Fruit fly (Drosophila melanogaster): ENCODE results near the gene sc.

DNA sequence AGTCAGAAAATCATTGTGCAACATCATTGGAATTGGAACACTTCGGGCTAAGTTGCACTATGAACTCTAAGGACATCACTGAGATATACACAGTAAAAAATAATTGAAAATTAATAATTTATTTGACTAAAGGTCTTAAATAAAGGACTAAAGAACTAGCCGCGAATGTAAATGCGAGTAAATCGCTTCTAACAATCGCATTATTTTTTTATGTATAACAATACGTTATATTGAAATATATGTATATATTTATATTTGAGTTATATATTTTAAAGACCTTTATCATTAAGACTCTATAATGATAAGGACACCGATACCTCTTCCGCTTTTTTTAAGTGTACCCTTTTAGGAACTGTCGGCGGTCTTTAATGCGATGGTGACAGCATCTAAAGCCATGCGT lies 18.5 kb downstream of the sc start:
- TF ChIP-seq CG8478 (optimal IDR thresholded peaks at IDR 0.05): no peak
- no peak for TF ChIP-seq Dll (optimal IDR thresholded peaks at IDR 0.05)
- TF ChIP-seq pan (optimal IDR thresholded peaks at IDR 0.05): no peak
- no peak for TF ChIP-seq psq (optimal IDR thresholded peaks at IDR 0.05)
- no peak for TF ChIP-seq usp (GFP tag; optimal IDR thresholded peaks at IDR 0.05)
- TF ChIP-seq EcR (GFP tag; optimal IDR thresholded peaks at IDR 0.05): no peak
